Worm (Caenorhabditis elegans): ENCODE data around the gene cyp-29A2.

- TF ChIP-seq pros-1 (tag; optimal IDR thresholded peaks at IDR 0.05) (no peak), fax-1 (tag; optimal IDR thresholded peaks at IDR 0.05) (no peak), dmd-4 (tag; optimal IDR thresholded peaks at IDR 0.05; ENCODE audit: borderline replicate concordance) (no peak)
Measured at ce11 chrV:11266681-11267080, 49.3 kb downstream of the cyp-29A2 start, which contains the start of gene str-116.
